Worm (Caenorhabditis elegans) whole organism, late embryonic: ENCODE data around the gene kars-1.

Experiments used
- C08G9.2 ChIP-seq: sonication (generic microtip); optimal IDR thresholded peaks from 2 replicates; lab custom pipeline; 2016; ENCODE audit warnings: mild to moderate bottlenecking, missing genetic modification characterization, moderate library complexity, missing compliant biosample characterization
- C38D4.7 ChIP-seq: fragments of 200-800 bp; sonication (Bioruptor generic); optimal IDR thresholded peaks from 2 replicates; lab custom pipeline; 2018; ENCODE audit warnings: mild to moderate bottlenecking, missing genetic modification characterization, moderate library complexity, missing compliant biosample characterization
- F13H6.1 ChIP-seq: sonication (generic microtip); optimal IDR thresholded peaks from 2 replicates; lab custom pipeline; 2016; ENCODE audit warnings: missing genetic modification characterization, missing compliant biosample characterization
- K02D7.2 ChIP-seq: sonication (generic microtip); optimal IDR thresholded peaks from 2 replicates; lab custom pipeline; 2017; ENCODE audit warnings: mild to moderate bottlenecking, missing genetic modification characterization, missing compliant biosample characterization
- K09A11.1 ChIP-seq: sonication (generic microtip); optimal IDR thresholded peaks from 2 replicates; lab custom pipeline; 2017; ENCODE audit warnings: antibody characterized with exemption, mild to moderate bottlenecking, missing genetic modification characterization, missing compliant biosample characterization; ENCODE audit not compliant: insufficient read depth
- T23F11.4 ChIP-seq: fragments of 200-800 bp; sonication (Bioruptor generic); optimal IDR thresholded peaks from 2 replicates; lab custom pipeline; 2018; ENCODE audit warnings: mild to moderate bottlenecking, missing genetic modification characterization, missing compliant biosample characterization
- Y22D7AL.16 ChIP-seq: sonication (generic microtip); optimal IDR thresholded peaks from 2 replicates; lab custom pipeline; 2016; ENCODE audit warnings: missing genetic modification characterization, missing compliant biosample characterization
- ama-1 ChIP-seq: fragments of 150-350 bp; optimal IDR thresholded peaks from 2 replicates; lab custom pipeline; 2014
- ceh-18 ChIP-seq: sonication (generic microtip); optimal IDR thresholded peaks from 2 replicates; lab custom pipeline; 2016; ENCODE audit warnings: missing genetic modification characterization, missing compliant biosample characterization
- ceh-19 ChIP-seq: fragments of 200-800 bp; sonication (Bioruptor generic); optimal IDR thresholded peaks from 2 replicates; lab custom pipeline; 2018; ENCODE audit warnings: mild to moderate bottlenecking, missing genetic modification characterization, missing compliant biosample characterization
- ceh-2 ChIP-seq: sonication (generic microtip); optimal IDR thresholded peaks from 2 replicates; lab custom pipeline; 2016; ENCODE audit warnings: missing genotype, missing genetic modification characterization, missing compliant biosample characterization
- ceh-24 ChIP-seq: sonication (generic microtip); optimal IDR thresholded peaks from 2 replicates; lab custom pipeline; 2016; ENCODE audit warnings: mild to moderate bottlenecking, missing genetic modification characterization, missing compliant biosample characterization
- ceh-30 ChIP-seq: fragments of 150-350 bp; optimal IDR thresholded peaks from 2 replicates; lab custom pipeline; 2014; ENCODE audit warnings: missing biosample characterization, missing genetic modification characterization
- ceh-48 ChIP-seq: sonication (generic microtip); optimal IDR thresholded peaks from 2 replicates; lab custom pipeline; 2016; ENCODE audit warnings: missing genetic modification characterization, inconsistent platforms, missing compliant biosample characterization
- ceh-6 ChIP-seq: fragments of 200-800 bp; sonication (Bioruptor generic); optimal IDR thresholded peaks from 2 replicates; lab custom pipeline; 2018; ENCODE audit warnings: mild to moderate bottlenecking, missing genetic modification characterization, missing compliant biosample characterization
- dve-1 ChIP-seq: sonication (generic microtip); optimal IDR thresholded peaks from 2 replicates; lab custom pipeline; 2017; ENCODE audit warnings: antibody characterized with exemption, mild to moderate bottlenecking, missing genetic modification characterization, missing compliant biosample characterization
- elt-2 ChIP-seq: sonication (generic microtip); optimal IDR thresholded peaks from 2 replicates; lab custom pipeline; 2016; ENCODE audit warnings: missing genetic modification reagents, missing genetic modification characterization, missing compliant biosample characterization
- fax-1 ChIP-seq: sonication (generic microtip); optimal IDR thresholded peaks from 2 replicates; lab custom pipeline; 2016; ENCODE audit warnings: missing genotype, missing genetic modification characterization, missing compliant biosample characterization
- gmeb-2 ChIP-seq: sonication (generic microtip); optimal IDR thresholded peaks from 2 replicates; lab custom pipeline; 2016; ENCODE audit warnings: missing genetic modification characterization, inconsistent platforms, missing compliant biosample characterization
- hlh-15 ChIP-seq: sonication (generic microtip); optimal IDR thresholded peaks from 2 replicates; lab custom pipeline; 2016; ENCODE audit warnings: missing genetic modification characterization, missing compliant biosample characterization
- hlh-30 ChIP-seq: sonication (generic microtip); optimal IDR thresholded peaks from 2 replicates; lab custom pipeline; 2017; ENCODE audit warnings: antibody characterized with exemption, missing genetic modification characterization, missing compliant biosample characterization; ENCODE audit not compliant: insufficient read depth
- hlh-8 ChIP-seq: sonication (generic microtip); optimal IDR thresholded peaks from 2 replicates; lab custom pipeline; 2016; ENCODE audit warnings: missing genotype, missing genetic modification characterization, missing compliant biosample characterization
- lim-6 ChIP-seq: sonication (generic microtip); optimal IDR thresholded peaks from 2 replicates; lab custom pipeline; 2016; ENCODE audit warnings: missing genetic modification characterization, missing compliant biosample characterization
- mec-3 ChIP-seq: sonication (generic microtip); optimal IDR thresholded peaks from 2 replicates; lab custom pipeline; 2016; ENCODE audit warnings: borderline replicate concordance, missing genetic modification characterization, missing compliant biosample characterization
- nfya-1 ChIP-seq: sonication (generic microtip); optimal IDR thresholded peaks from 2 replicates; lab custom pipeline; 2017; ENCODE audit warnings: missing genetic modification characterization, mild to moderate bottlenecking, missing compliant biosample characterization, antibody characterized with exemption, moderate library complexity
- nhr-232 ChIP-seq: sonication (generic microtip); optimal IDR thresholded peaks from 2 replicates; lab custom pipeline; 2016; ENCODE audit warnings: missing genetic modification characterization, missing compliant biosample characterization
- npax-4 ChIP-seq: sonication (generic microtip); optimal IDR thresholded peaks from 2 replicates; lab custom pipeline; 2016; ENCODE audit warnings: missing genetic modification characterization, missing compliant biosample characterization
- odd-2 ChIP-seq: sonication (generic microtip); optimal IDR thresholded peaks from 2 replicates; lab custom pipeline; 2017; ENCODE audit warnings: antibody characterized with exemption, mild to moderate bottlenecking, missing genetic modification characterization, missing compliant biosample characterization
- pag-3 ChIP-seq: sonication (generic microtip); optimal IDR thresholded peaks from 2 replicates; lab custom pipeline; 2016; ENCODE audit warnings: missing compliant biosample characterization, missing genetic modification characterization, borderline replicate concordance
- pha-2 ChIP-seq: sonication (generic microtip); optimal IDR thresholded peaks from 2 replicates; lab custom pipeline; 2017; ENCODE audit warnings: mild to moderate bottlenecking, missing genetic modification characterization, missing compliant biosample characterization
- pqm-1 ChIP-seq: sonication (generic microtip); optimal IDR thresholded peaks from 2 replicates; lab custom pipeline; 2016; ENCODE audit warnings: missing genetic modification characterization, missing compliant biosample characterization
- pros-1 ChIP-seq: fragments of 150-350 bp; optimal IDR thresholded peaks from 2 replicates; lab custom pipeline; 2014; ENCODE audit warnings: missing biosample characterization, missing genetic modification reagents, missing genetic modification characterization
- rnt-1 ChIP-seq: sonication (generic microtip); optimal IDR thresholded peaks from 2 replicates; lab custom pipeline; 2016; ENCODE audit warnings: missing genetic modification characterization, missing compliant biosample characterization
- syd-9 ChIP-seq: sonication (generic microtip); optimal IDR thresholded peaks from 2 replicates; lab custom pipeline; 2016; ENCODE audit warnings: mild to moderate bottlenecking, missing genetic modification characterization, moderate library complexity, missing compliant biosample characterization
- tbx-2 ChIP-seq: sonication (generic microtip); optimal IDR thresholded peaks from 2 replicates; lab custom pipeline; 2016; ENCODE audit warnings: missing genetic modification characterization, missing compliant biosample characterization
- unc-3 ChIP-seq, 2 experiments: fragments of 200-800 bp in 1 of 2; sonication (Bioruptor generic) in 1 of 2; sonication (generic microtip) in 1 of 2; conservative IDR thresholded peaks in 1 of 2; optimal IDR thresholded peaks in 1 of 2; 2 replicates each; pipeline versions ENCODE4 v1.3.6 to Lab custom; 2016 to 2022; ENCODE audit warnings: missing compliant biosample characterization in 2 of 2, missing genetic modification characterization in 2 of 2, missing genetic modification reagents in 1 of 2
- unc-42 ChIP-seq: sonication (generic microtip); optimal IDR thresholded peaks from 2 replicates; lab custom pipeline; 2016; ENCODE audit warnings: missing genotype, missing genetic modification characterization, missing compliant biosample characterization
- ztf-16 ChIP-seq: sonication (generic microtip); optimal IDR thresholded peaks from 2 replicates; lab custom pipeline; 2017; ENCODE audit warnings: missing genetic modification characterization, missing compliant biosample characterization

The kars-1 gene

DNA sequence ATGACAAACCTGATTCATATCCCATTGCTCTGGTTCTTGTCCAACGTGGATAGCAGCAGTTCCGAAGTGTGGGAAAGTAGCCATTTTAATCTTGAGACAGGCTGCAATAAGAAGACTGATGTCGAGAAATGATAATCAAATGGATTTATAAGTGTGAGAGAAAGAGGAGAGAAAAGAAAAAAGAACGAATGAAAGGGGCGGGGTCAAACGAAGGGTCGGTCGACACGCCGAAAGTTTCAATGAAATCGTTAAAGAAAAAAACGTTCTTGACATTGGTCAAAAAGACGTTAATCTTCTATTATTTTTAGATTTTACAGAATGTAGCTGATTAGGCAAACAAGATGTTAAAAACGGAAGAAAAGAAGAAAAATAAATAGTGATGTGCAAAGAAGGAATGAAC, 14.4 kb downstream of the kars-1 start, which contains the start of gene cth-2:
Gene cth-2 (minus strand): TSS at position 101 of the 400 bp plus-strand sequence.
- TF ChIP-seq unc-42 (tag; lab: Kevin White, UChicago) (no peak), fax-1 (tag; lab: Kevin White, UChicago) (no peak), pha-2 (tag; lab: Kevin White, UChicago) (no peak)
- TF ChIP-seq, all 69 proteins: peak for 0

DNA sequence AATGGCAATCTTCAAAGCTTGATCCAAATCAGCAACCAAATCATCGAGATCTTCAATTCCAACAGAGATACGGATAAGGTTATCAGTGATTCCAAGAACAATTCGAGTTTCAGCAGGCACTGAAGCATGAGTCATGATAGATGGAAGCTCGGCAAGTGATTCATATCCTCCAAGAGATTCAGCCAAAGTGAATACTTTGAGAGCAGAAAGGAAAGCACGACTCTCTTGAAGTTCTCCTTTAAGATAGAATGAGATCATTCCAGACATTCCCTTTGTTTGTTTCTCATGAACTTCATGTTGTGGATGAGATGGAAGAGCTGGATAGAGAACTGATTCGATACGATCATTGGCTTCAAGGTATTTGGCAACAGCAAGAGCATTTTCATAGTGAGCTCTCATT, 15.9 kb downstream of the kars-1 start:
- no peak for TF ChIP-seq C38D4.7 (GFP tag; lab: Kevin White, UChicago)
- no peak for TF ChIP-seq ceh-48 (tag; lab: Kevin White, UChicago)
- no peak for TF ChIP-seq pag-3 (tag; lab: Kevin White, UChicago)
- no peak for TF ChIP-seq hlh-30 (tag; lab: Kevin White, UChicago)
- TF ChIP-seq ama-1: no peak
- TF ChIP-seq ceh-6 (GFP tag; lab: Kevin White, UChicago): no peak
- no peak for TF ChIP-seq T23F11.4 (GFP tag; lab: Kevin White, UChicago)
- no peak for TF ChIP-seq gmeb-2 (tag; lab: Kevin White, UChicago)
- no peak for TF ChIP-seq unc-42 (tag; lab: Kevin White, UChicago)
- TF ChIP-seq fax-1 (tag; lab: Kevin White, UChicago): no peak
- TF ChIP-seq rnt-1 (tag; lab: Kevin White, UChicago): no peak
- no peak for TF ChIP-seq ceh-18 (tag; lab: Kevin White, UChicago)
- no peak for TF ChIP-seq ceh-30 (tag; lab: Kevin White, UChicago)
- TF ChIP-seq pha-2 (tag; lab: Kevin White, UChicago): no peak
- no peak for TF ChIP-seq nfya-1 (tag; lab: Kevin White, UChicago)
- TF ChIP-seq dve-1: no peak
- no peak for TF ChIP-seq C08G9.2 (tag; lab: Kevin White, UChicago)
- no peak for TF ChIP-seq K02D7.2 (tag; lab: Kevin White, UChicago)

DNA sequence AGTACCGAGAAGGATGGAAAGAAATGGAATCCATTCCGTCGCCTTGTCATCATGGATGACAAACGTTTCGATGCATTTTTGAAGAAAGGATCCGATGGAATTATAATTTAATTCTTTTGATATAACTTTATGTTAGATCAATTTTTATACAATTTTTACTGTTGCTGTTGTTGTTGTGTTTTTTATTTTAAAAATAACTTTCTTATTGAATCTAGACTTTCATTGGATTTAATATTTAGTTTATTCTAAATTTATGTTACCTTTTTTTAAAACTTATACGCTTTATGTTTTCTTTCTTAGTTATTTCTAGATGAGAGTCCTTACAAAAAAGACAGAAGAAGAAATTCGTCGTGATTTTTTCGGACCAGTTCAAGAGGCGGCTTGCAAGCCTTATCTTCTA, 17.2 kb downstream of the kars-1 start, which contains the start of gene ZK1127.3:
Gene ZK1127.3 (plus strand): TSS at position 301 of the 400 bp plus-strand sequence.
- TF ChIP-seq K09A11.1 (tag; lab: Kevin White, UChicago) (no peak), odd-2 (no peak), pros-1 (tag; lab: Kevin White, UChicago) (no peak), Y22D7AL.16 (tag; lab: Kevin White, UChicago) (no peak), ceh-48 (tag; lab: Kevin White, UChicago) (no peak), K02D7.2 (tag; lab: Kevin White, UChicago) (no peak), hlh-8 (tag; lab: Kevin White, UChicago) (no peak), ceh-18 (tag; lab: Kevin White, UChicago) (no peak), ztf-16 (no peak)
- TF ChIP-seq, all 69 proteins: peak for 0

DNA sequence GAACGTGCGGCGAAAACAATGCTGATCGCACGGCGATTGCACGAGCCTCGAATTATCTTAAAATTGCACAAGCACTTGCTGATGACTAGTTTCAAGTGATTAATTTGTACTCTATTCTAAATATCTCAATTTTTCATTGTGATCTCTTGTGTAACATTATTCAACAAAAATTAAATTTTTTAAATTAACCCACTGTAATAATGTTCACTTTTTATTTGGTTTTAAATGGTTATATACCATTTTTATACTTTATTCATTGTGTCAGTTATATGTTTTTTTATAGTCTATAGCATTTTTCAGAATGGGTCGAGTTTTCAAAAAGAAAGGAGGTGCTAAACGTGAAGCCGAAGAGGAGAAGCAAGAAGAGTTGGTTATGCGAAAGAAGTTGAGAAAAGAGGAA, 18.6 kb downstream of the kars-1 start, which contains the start of gene ZK1127.4:
Gene ZK1127.4 (plus strand): TSS at position 301 of the 400 bp plus-strand sequence.
- TF ChIP-seq mec-3 (tag; lab: Kevin White, UChicago) (no peak), hlh-15 (tag; lab: Kevin White, UChicago) (no peak), ceh-19 (GFP tag; lab: Kevin White, UChicago) (no peak), elt-2 (tag; lab: Kevin White, UChicago) (no peak), Y22D7AL.16 (tag; lab: Kevin White, UChicago) (no peak), lim-6 (tag; lab: Kevin White, UChicago) (no peak), nhr-232 (tag; lab: Kevin White, UChicago) (no peak), unc-3 (GFP tag; conservative IDR thresholded peaks at IDR 0.05; lab: Robert Waterston, UW) (no peak), unc-3 (tag; optimal IDR thresholded peaks at IDR 0.05; lab: Kevin White, UChicago) (no peak), npax-4 (tag; lab: Kevin White, UChicago) (no peak), C38D4.7 (GFP tag; lab: Kevin White, UChicago) (no peak), ceh-2 (tag; lab: Kevin White, UChicago) (no peak), F13H6.1 (tag; lab: Kevin White, UChicago) (no peak), pqm-1 (tag; lab: Kevin White, UChicago) (no peak), rnt-1 (tag; lab: Kevin White, UChicago) (no peak), ceh-24 (tag; lab: Kevin White, UChicago) (no peak), syd-9 (no peak), tbx-2 (no peak), ceh-18 (tag; lab: Kevin White, UChicago) (no peak), hlh-8 (tag; lab: Kevin White, UChicago) (no peak)
